Worm (Caenorhabditis elegans) whole organism, late embryonic: ENCODE data around the gene ciao-2B.

ENCODE experiments used
- C38D4.7 ChIP-seq: fragments of 200-800 bp; sonication (Bioruptor generic); optimal IDR thresholded peaks from 2 replicates; lab custom pipeline; 2018; ENCODE audit warnings: mild to moderate bottlenecking, missing genetic modification characterization, moderate library complexity, missing compliant biosample characterization
- F13H6.1 ChIP-seq: sonication (generic microtip); optimal IDR thresholded peaks from 2 replicates; lab custom pipeline; 2016; ENCODE audit warnings: missing genetic modification characterization, missing compliant biosample characterization
- K02D7.2 ChIP-seq: sonication (generic microtip); optimal IDR thresholded peaks from 2 replicates; lab custom pipeline; 2017; ENCODE audit warnings: mild to moderate bottlenecking, missing genetic modification characterization, missing compliant biosample characterization
- Y22D7AL.16 ChIP-seq: sonication (generic microtip); optimal IDR thresholded peaks from 2 replicates; lab custom pipeline; 2016; ENCODE audit warnings: missing genetic modification characterization, missing compliant biosample characterization
- ahr-1 ChIP-seq: sonication (generic microtip); optimal IDR thresholded peaks from 2 replicates; lab custom pipeline; 2016; ENCODE audit warnings: missing genetic modification characterization, missing compliant biosample characterization
- ceh-19 ChIP-seq: fragments of 200-800 bp; sonication (Bioruptor generic); optimal IDR thresholded peaks from 2 replicates; lab custom pipeline; 2018; ENCODE audit warnings: mild to moderate bottlenecking, missing genetic modification characterization, missing compliant biosample characterization
- ceh-2 ChIP-seq: sonication (generic microtip); optimal IDR thresholded peaks from 2 replicates; lab custom pipeline; 2016; ENCODE audit warnings: missing genotype, missing genetic modification characterization, missing compliant biosample characterization
- ceh-22 ChIP-seq: sonication (generic microtip); optimal IDR thresholded peaks from 2 replicates; lab custom pipeline; 2017; ENCODE audit warnings: missing biosample characterization, missing genetic modification characterization
- ceh-30 ChIP-seq: fragments of 150-350 bp; optimal IDR thresholded peaks from 2 replicates; lab custom pipeline; 2014; ENCODE audit warnings: missing biosample characterization, missing genetic modification characterization
- ceh-31 ChIP-seq: sonication (generic microtip); optimal IDR thresholded peaks from 2 replicates; lab custom pipeline; 2016; ENCODE audit warnings: missing genetic modification characterization, missing compliant biosample characterization
- ceh-34 ChIP-seq: sonication (generic microtip); optimal IDR thresholded peaks from 2 replicates; lab custom pipeline; 2016; ENCODE audit warnings: mild to moderate bottlenecking, missing genetic modification characterization, missing compliant biosample characterization
- ceh-45 ChIP-seq: fragments of 200-800 bp; sonication (Bioruptor generic); IDR thresholded peaks from 2 replicates; pipeline ENCODE4 v1.3.6; 2022; ENCODE audit warnings: missing genetic modification reagents, missing genetic modification characterization, missing compliant biosample characterization
- ceh-48 ChIP-seq: sonication (generic microtip); optimal IDR thresholded peaks from 2 replicates; lab custom pipeline; 2016; ENCODE audit warnings: missing genetic modification characterization, inconsistent platforms, missing compliant biosample characterization
- ceh-6 ChIP-seq: fragments of 200-800 bp; sonication (Bioruptor generic); optimal IDR thresholded peaks from 2 replicates; lab custom pipeline; 2018; ENCODE audit warnings: mild to moderate bottlenecking, missing genetic modification characterization, missing compliant biosample characterization
- dmd-4 ChIP-seq: sonication (generic microtip); optimal IDR thresholded peaks from 2 replicates; lab custom pipeline; 2016; ENCODE audit warnings: borderline replicate concordance, missing genetic modification characterization, missing compliant biosample characterization
- elt-2 ChIP-seq: sonication (generic microtip); optimal IDR thresholded peaks from 2 replicates; lab custom pipeline; 2016; ENCODE audit warnings: missing genetic modification reagents, missing genetic modification characterization, missing compliant biosample characterization
- elt-4 ChIP-seq: sonication (generic microtip); optimal IDR thresholded peaks from 2 replicates; lab custom pipeline; 2016; ENCODE audit warnings: missing genetic modification characterization, missing compliant biosample characterization
- ets-4 ChIP-seq: sonication (generic microtip); optimal IDR thresholded peaks from 2 replicates; lab custom pipeline; 2016; ENCODE audit warnings: missing genetic modification characterization, missing compliant biosample characterization
- fax-1 ChIP-seq: sonication (generic microtip); optimal IDR thresholded peaks from 2 replicates; lab custom pipeline; 2016; ENCODE audit warnings: missing genotype, missing genetic modification characterization, missing compliant biosample characterization
- fkh-10 ChIP-seq: fragments of 150-350 bp; optimal IDR thresholded peaks from 2 replicates; lab custom pipeline; 2014; ENCODE audit warnings: missing biosample characterization, missing genetic modification reagents, missing genetic modification characterization
- fkh-6 ChIP-seq: sonication (generic microtip); optimal IDR thresholded peaks from 2 replicates; lab custom pipeline; 2016; ENCODE audit warnings: missing genetic modification characterization, missing compliant biosample characterization
- gmeb-2 ChIP-seq: sonication (generic microtip); optimal IDR thresholded peaks from 2 replicates; lab custom pipeline; 2016; ENCODE audit warnings: missing genetic modification characterization, inconsistent platforms, missing compliant biosample characterization
- hlh-13 ChIP-seq: fragments of 200-800 bp; sonication (Bioruptor generic); optimal IDR thresholded peaks from 2 replicates; lab custom pipeline; 2018; ENCODE audit warnings: mild to moderate bottlenecking, missing genetic modification characterization, missing compliant biosample characterization
- hlh-30 ChIP-seq: sonication (generic microtip); optimal IDR thresholded peaks from 2 replicates; lab custom pipeline; 2017; ENCODE audit warnings: antibody characterized with exemption, missing genetic modification characterization, missing compliant biosample characterization; ENCODE audit not compliant: insufficient read depth
- lim-6 ChIP-seq: sonication (generic microtip); optimal IDR thresholded peaks from 2 replicates; lab custom pipeline; 2016; ENCODE audit warnings: missing genetic modification characterization, missing compliant biosample characterization
- lin-11 ChIP-seq: fragments of 200-800 bp; sonication (Bioruptor generic); optimal IDR thresholded peaks from 2 replicates; lab custom pipeline; 2018; ENCODE audit warnings: mild to moderate bottlenecking, missing genetic modification characterization, missing compliant biosample characterization
- nfya-1 ChIP-seq: sonication (generic microtip); optimal IDR thresholded peaks from 2 replicates; lab custom pipeline; 2017; ENCODE audit warnings: missing genetic modification characterization, mild to moderate bottlenecking, missing compliant biosample characterization, antibody characterized with exemption, moderate library complexity
- nhr-11 ChIP-seq: fragments of 150-350 bp; optimal IDR thresholded peaks from 2 replicates; lab custom pipeline; 2014; ENCODE audit warnings: missing biosample characterization, missing genetic modification characterization
- nhr-232 ChIP-seq: sonication (generic microtip); optimal IDR thresholded peaks from 2 replicates; lab custom pipeline; 2016; ENCODE audit warnings: missing genetic modification characterization, missing compliant biosample characterization
- pax-1 ChIP-seq: fragments of 150-350 bp; optimal IDR thresholded peaks from 2 replicates; lab custom pipeline; 2014; ENCODE audit warnings: missing biosample characterization, missing genetic modification characterization
- pros-1 ChIP-seq: fragments of 150-350 bp; optimal IDR thresholded peaks from 2 replicates; lab custom pipeline; 2014; ENCODE audit warnings: missing biosample characterization, missing genetic modification reagents, missing genetic modification characterization
- ref-2 ChIP-seq: sonication (generic microtip); optimal IDR thresholded peaks from 2 replicates; lab custom pipeline; 2016; ENCODE audit warnings: missing genetic modification characterization, missing compliant biosample characterization
- sox-4 ChIP-seq: sonication (generic microtip); optimal IDR thresholded peaks from 2 replicates; lab custom pipeline; 2017; ENCODE audit warnings: mild to moderate bottlenecking, missing genetic modification characterization, inconsistent platforms, missing compliant biosample characterization
- tbx-2 ChIP-seq: sonication (generic microtip); optimal IDR thresholded peaks from 2 replicates; lab custom pipeline; 2016; ENCODE audit warnings: missing genetic modification characterization, missing compliant biosample characterization
- tbx-7 ChIP-seq: sonication (generic microtip); optimal IDR thresholded peaks from 2 replicates; lab custom pipeline; 2016; ENCODE audit warnings: missing genotype, missing genetic modification characterization, missing compliant biosample characterization
- unc-3 ChIP-seq, 2 experiments: fragments of 200-800 bp in 1 of 2; sonication (Bioruptor generic) in 1 of 2; sonication (generic microtip) in 1 of 2; conservative IDR thresholded peaks in 1 of 2; optimal IDR thresholded peaks in 1 of 2; 2 replicates each; pipeline versions ENCODE4 v1.3.6 to Lab custom; 2016 to 2022; ENCODE audit warnings: missing compliant biosample characterization in 2 of 2, missing genetic modification characterization in 2 of 2, missing genetic modification reagents in 1 of 2
- unc-42 ChIP-seq: sonication (generic microtip); optimal IDR thresholded peaks from 2 replicates; lab custom pipeline; 2016; ENCODE audit warnings: missing genotype, missing genetic modification characterization, missing compliant biosample characterization
- unc-55 ChIP-seq: sonication (generic microtip); optimal IDR thresholded peaks from 2 replicates; lab custom pipeline; 2017; ENCODE audit warnings: missing biosample characterization, missing genetic modification reagents, missing genetic modification characterization
- unc-86 ChIP-seq: sonication (generic microtip); optimal IDR thresholded peaks from 2 replicates; lab custom pipeline; 2016; ENCODE audit warnings: missing genetic modification characterization, missing compliant biosample characterization
- ztf-16 ChIP-seq: sonication (generic microtip); optimal IDR thresholded peaks from 2 replicates; lab custom pipeline; 2017; ENCODE audit warnings: missing genetic modification characterization, missing compliant biosample characterization

Gene ciao-2B

ce11 chrIII:13462965-13463783 is 23.8 kb upstream of the ciao-2B start, which contains the start of gene ant-1.1 (continued):
- TF ChIP-seq F13H6.1 (tag; lab: Kevin White, UChicago) (no peak), sox-4 (no peak), elt-4 (tag; lab: Kevin White, UChicago) (no peak), pros-1 (tag; lab: Kevin White, UChicago) (peak; percentile 50), ceh-19 (peak; percentile 42), ceh-6 (GFP tag; lab: Kevin White, UChicago) (no peak), fax-1 (tag; lab: Kevin White, UChicago) (peak; percentile 12), unc-42 (peak; percentile 77), ztf-16 (tag; lab: Kevin White, UChicago) (peak; percentile 31), unc-3 (GFP tag; conservative IDR thresholded peaks at IDR 0.05; lab: Robert Waterston, UW) (0 out of 2 replicates have a peak, but pooled peaks have one; percentile 29), unc-3 (tag; optimal IDR thresholded peaks at IDR 0.05; lab: Kevin White, UChicago) (no peak), Y22D7AL.16 (tag; lab: Kevin White, UChicago) (peak; percentile 40), elt-2 (tag; lab: Kevin White, UChicago) (peak; percentile 53), ets-4 (tag; lab: Kevin White, UChicago) (peak; percentile 50), ceh-45 (GFP tag; lab: Robert Waterston, UW) (no peak), hlh-13 (GFP tag; lab: Kevin White, UChicago) (no peak), ceh-22 (no peak), nhr-11 (no peak), gmeb-2 (tag; lab: Kevin White, UChicago) (peak; percentile 49), unc-55 (peak; percentile 65), K02D7.2 (tag; lab: Kevin White, UChicago) (peak; percentile 14), fkh-10 (no peak), ref-2 (tag; lab: Kevin White, UChicago) (no peak), ahr-1 (tag; lab: Kevin White, UChicago) (no peak), unc-86 (tag; lab: Kevin White, UChicago) (peak; percentile 55), ceh-48 (tag; lab: Kevin White, UChicago) (peak; percentile 29), pax-1 (tag; lab: Kevin White, UChicago) (peak; percentile 68), fkh-6 (no peak), C38D4.7 (GFP tag; lab: Kevin White, UChicago) (peak; percentile 7), nfya-1 (tag; lab: Kevin White, UChicago) (peak; percentile 95), ceh-30 (tag; lab: Kevin White, UChicago) (no peak), lim-6 (tag; lab: Kevin White, UChicago) (no peak), lin-11 (no peak), ceh-2 (tag; lab: Kevin White, UChicago) (peak; percentile 38), tbx-2 (tag; lab: Kevin White, UChicago) (peak; percentile 75), ceh-34 (tag; lab: Kevin White, UChicago) (peak; percentile 87), tbx-7 (tag; lab: Kevin White, UChicago) (no peak), dmd-4 (no peak), ceh-31 (tag; lab: Kevin White, UChicago) (peak; percentile 83), hlh-30 (tag; lab: Kevin White, UChicago) (peak; percentile 53)
- TF ChIP-seq, all 69 proteins: peak for 30

ce11 chrIII:13462138-13462634 is 22.8 kb upstream of the ciao-2B start, which contains the start of the genes abcf-2 and T27E9.2:
Gene abcf-2 (minus strand): TSS chrIII:13462238.
Gene T27E9.2 (minus strand): TSS chrIII:13462584.
- no peak for TF ChIP-seq nhr-232
